Worm (Caenorhabditis elegans) whole organism, L2 larva: ENCODE data around the gene saeg-1.
A peak's percentile ranks its signal among the peaks of the same experiment; 100 is the strongest.

Source experiments
- C34F6.9 ChIP-seq: fragments of 150-350 bp; optimal IDR thresholded peaks from 2 replicates; lab custom pipeline; 2014; ENCODE audit warnings: missing biosample characterization, missing genetic modification characterization
- F13H6.1 ChIP-seq: sonication (generic microtip); optimal IDR thresholded peaks from 2 replicates; lab custom pipeline; 2016; ENCODE audit warnings: missing genetic modification characterization, missing compliant biosample characterization
- R02D3.7 ChIP-seq: fragments of 150-350 bp; optimal IDR thresholded peaks from 2 replicates; lab custom pipeline; 2014; ENCODE audit warnings: missing biosample characterization, missing genetic modification characterization
- Y55F3AM.14 ChIP-seq: fragments of 200-800 bp; sonication (Bioruptor generic); optimal IDR thresholded peaks from 2 replicates; lab custom pipeline; 2018; ENCODE audit warnings: mild to moderate bottlenecking, missing genetic modification characterization, missing compliant biosample characterization
- ZK546.5 ChIP-seq: sonication (generic microtip); optimal IDR thresholded peaks from 2 replicates; lab custom pipeline; 2017; ENCODE audit warnings: missing biosample characterization, missing genetic modification characterization
- alr-1 ChIP-seq: fragments of 150-350 bp; optimal IDR thresholded peaks from 2 replicates; lab custom pipeline; 2014; ENCODE audit warnings: missing biosample characterization, missing genetic modification characterization
- aly-2 ChIP-seq: fragments of 150-350 bp; optimal IDR thresholded peaks from 2 replicates; lab custom pipeline; 2014; ENCODE audit warnings: missing biosample characterization, missing genetic modification characterization
- ama-1 ChIP-seq: fragments of 150-350 bp; optimal IDR thresholded peaks from 2 replicates; lab custom pipeline; 2018; ENCODE audit warnings: inconsistent platforms
- blmp-1 ChIP-seq: sonication (generic microtip); optimal IDR thresholded peaks from 2 replicates; lab custom pipeline; 2017; ENCODE audit warnings: missing genetic modification characterization, mild to moderate bottlenecking, missing compliant biosample characterization, antibody characterized with exemption, moderate library complexity; ENCODE audit not compliant: insufficient read depth
- ceh-16 ChIP-seq: fragments of 150-350 bp; optimal IDR thresholded peaks from 2 replicates; lab custom pipeline; 2014; ENCODE audit warnings: missing biosample characterization, missing genetic modification characterization
- ceh-82 ChIP-seq: fragments of 150-350 bp; optimal IDR thresholded peaks from 2 replicates; lab custom pipeline; 2014; ENCODE audit warnings: missing biosample characterization, missing genetic modification characterization
- crh-2 ChIP-seq: sonication (generic microtip); optimal IDR thresholded peaks from 2 replicates; lab custom pipeline; 2017; ENCODE audit warnings: missing biosample characterization, missing genetic modification characterization
- dmd-4 ChIP-seq: sonication (generic microtip); optimal IDR thresholded peaks from 2 replicates; lab custom pipeline; 2017; ENCODE audit warnings: missing biosample characterization, missing genetic modification characterization
- egl-27 ChIP-seq: sonication (generic microtip); optimal IDR thresholded peaks from 3 replicates; lab custom pipeline; 2017; ENCODE audit warnings: missing biosample characterization, missing genetic modification reagents, missing genetic modification characterization
- elt-1 ChIP-seq: fragments of 150-350 bp; optimal IDR thresholded peaks from 2 replicates; lab custom pipeline; 2014; ENCODE audit warnings: missing biosample characterization, missing genetic modification characterization
- elt-3 ChIP-seq: sonication (generic microtip); optimal IDR thresholded peaks from 2 replicates; lab custom pipeline; 2017; ENCODE audit warnings: missing biosample characterization, missing genetic modification characterization
- fos-1 ChIP-seq: fragments of 150-350 bp; optimal IDR thresholded peaks from 2 replicates; lab custom pipeline; 2014; ENCODE audit warnings: missing biosample characterization, missing genetic modification characterization
- gmeb-1 ChIP-seq: fragments of 150-350 bp; optimal IDR thresholded peaks from 2 replicates; lab custom pipeline; 2014; ENCODE audit warnings: missing biosample characterization, missing genetic modification characterization
- lin-11 ChIP-seq: fragments of 150-350 bp; sonication (generic microtip); optimal IDR thresholded peaks from 2 replicates; lab custom pipeline; 2014; ENCODE audit warnings: missing biosample characterization, missing genetic modification characterization, inconsistent platforms, mixed read lengths
- lin-13 ChIP-seq: fragments of 150-350 bp; optimal IDR thresholded peaks from 2 replicates; lab custom pipeline; 2014; ENCODE audit warnings: missing biosample characterization, missing genetic modification reagents, missing genetic modification characterization
- lin-39 ChIP-seq: fragments of 150-350 bp; optimal IDR thresholded peaks from 2 replicates; lab custom pipeline; 2014; ENCODE audit warnings: missing biosample characterization, missing genetic modification reagents, missing genetic modification characterization
- lsy-2 ChIP-seq, 2 experiments: fragments of 150-350 bp in 1 of 2; sonication (generic microtip) in 1 of 2; optimal IDR thresholded peaks; 2 replicates each; lab custom pipeline; 2014 to 2017; ENCODE audit warnings: missing biosample characterization in 2 of 2, missing genetic modification characterization in 2 of 2
- mab-5 ChIP-seq: fragments of 150-350 bp; optimal IDR thresholded peaks from 2 replicates; lab custom pipeline; 2014; ENCODE audit warnings: missing biosample characterization, missing genetic modification characterization
- mbf-1 ChIP-seq: sonication (generic microtip); optimal IDR thresholded peaks from 2 replicates; lab custom pipeline; 2017; ENCODE audit warnings: missing biosample characterization, missing genetic modification characterization
- mdl-1 ChIP-seq, 2 experiments: fragments of 150-350 bp in 1 of 2; sonication (generic microtip) in 1 of 2; optimal IDR thresholded peaks; 2 replicates each; lab custom pipeline; 2017; ENCODE audit warnings: missing biosample characterization in 2 of 2, missing genetic modification characterization in 2 of 2
- nhr-10 ChIP-seq: sonication (generic microtip); optimal IDR thresholded peaks from 2 replicates; lab custom pipeline; 2017; ENCODE audit warnings: missing biosample characterization, missing genetic modification characterization
- nhr-11 ChIP-seq: fragments of 150-350 bp; optimal IDR thresholded peaks from 2 replicates; lab custom pipeline; 2014; ENCODE audit warnings: missing biosample characterization, missing genetic modification characterization
- nhr-12 ChIP-seq: fragments of 150-350 bp; optimal IDR thresholded peaks from 2 replicates; lab custom pipeline; 2014; ENCODE audit warnings: missing biosample characterization, missing genetic modification characterization
- nhr-129 ChIP-seq: fragments of 150-350 bp; optimal IDR thresholded peaks from 2 replicates; lab custom pipeline; 2014; ENCODE audit warnings: missing biosample characterization, missing genetic modification characterization
- nhr-21 ChIP-seq: fragments of 150-350 bp; optimal IDR thresholded peaks from 2 replicates; lab custom pipeline; 2014; ENCODE audit warnings: missing biosample characterization, missing genetic modification characterization
- nhr-23 ChIP-seq: fragments of 150-350 bp; optimal IDR thresholded peaks from 2 replicates; lab custom pipeline; 2014; ENCODE audit warnings: missing biosample characterization, missing genetic modification reagents, missing genetic modification characterization
- nhr-237 ChIP-seq: fragments of 150-350 bp; optimal IDR thresholded peaks from 2 replicates; lab custom pipeline; 2014; ENCODE audit warnings: missing biosample characterization, missing genetic modification characterization
- nhr-25 ChIP-seq: fragments of 150-350 bp; sonication (generic microtip); optimal IDR thresholded peaks from 3 replicates; lab custom pipeline; 2014; ENCODE audit warnings: missing biosample characterization, missing genetic modification characterization
- nhr-6 ChIP-seq: fragments of 150-350 bp; optimal IDR thresholded peaks from 2 replicates; lab custom pipeline; 2014; ENCODE audit warnings: missing biosample characterization, missing genetic modification characterization
- nhr-77 ChIP-seq: fragments of 150-350 bp; optimal IDR thresholded peaks from 2 replicates; lab custom pipeline; 2014; ENCODE audit warnings: missing biosample characterization, missing genetic modification characterization
- peb-1 ChIP-seq: fragments of 150-350 bp; optimal IDR thresholded peaks from 2 replicates; lab custom pipeline; 2014; ENCODE audit warnings: missing biosample characterization, missing genetic modification characterization
- sem-4 ChIP-seq: fragments of 150-350 bp; optimal IDR thresholded peaks from 2 replicates; lab custom pipeline; 2014; ENCODE audit warnings: missing biosample characterization, missing genetic modification reagents, missing genetic modification characterization
- skn-1 ChIP-seq: sonication (generic microtip); optimal IDR thresholded peaks from 2 replicates; lab custom pipeline; 2017; ENCODE audit warnings: missing biosample characterization, missing genetic modification characterization
- sma-3 ChIP-seq: sonication (generic microtip); optimal IDR thresholded peaks from 2 replicates; lab custom pipeline; 2016; ENCODE audit warnings: missing genetic modification reagents, missing genetic modification characterization, missing compliant biosample characterization
- sma-9 ChIP-seq, 2 experiments: fragments of 150-350 bp in 1 of 2; sonication (generic microtip) in 1 of 2; optimal IDR thresholded peaks; 2 replicates each; lab custom pipeline; 2014 to 2016; ENCODE audit warnings: missing genetic modification characterization in 2 of 2, mild to moderate bottlenecking in 1 of 2, missing biosample characterization in 1 of 2, missing compliant biosample characterization in 1 of 2, missing genetic modification reagents in 1 of 2, moderate library complexity in 1 of 2
- snpc-4 ChIP-seq: fragments of 150-350 bp; optimal IDR thresholded peaks from 2 replicates; lab custom pipeline; 2014; ENCODE audit warnings: missing biosample characterization, missing genetic modification characterization
- unc-39 ChIP-seq: fragments of 150-350 bp; optimal IDR thresholded peaks from 2 replicates; lab custom pipeline; 2014; ENCODE audit warnings: missing biosample characterization, missing genetic modification characterization
- unc-55 ChIP-seq: fragments of 150-350 bp; sonication (generic microtip); optimal IDR thresholded peaks from 3 replicates; lab custom pipeline; 2014; ENCODE audit warnings: missing biosample characterization, missing genetic modification reagents, missing genetic modification characterization
- unc-62 ChIP-seq: fragments of 150-350 bp; optimal IDR thresholded peaks from 2 replicates; lab custom pipeline; 2014; ENCODE audit warnings: missing biosample characterization, missing genetic modification reagents, missing genetic modification characterization
- zag-1 ChIP-seq: fragments of 150-350 bp; optimal IDR thresholded peaks from 2 replicates; lab custom pipeline; 2014; ENCODE audit warnings: missing biosample characterization, missing genetic modification characterization
- ztf-1 ChIP-seq: fragments of 200-800 bp; sonication (Bioruptor generic); conservative IDR thresholded peaks from 2 replicates; pipeline ENCODE4 v1.3.6; 2022; ENCODE audit warnings: missing genetic modification characterization, missing compliant biosample characterization
- ztf-11 ChIP-seq: sonication (generic microtip); optimal IDR thresholded peaks from 2 replicates; lab custom pipeline; 2017; ENCODE audit warnings: missing biosample characterization, missing genetic modification characterization
- ztf-4 ChIP-seq: fragments of 150-350 bp; optimal IDR thresholded peaks from 2 replicates; lab custom pipeline; 2014; ENCODE audit warnings: missing biosample characterization, missing genetic modification characterization

saeg-1 gene

DNA sequence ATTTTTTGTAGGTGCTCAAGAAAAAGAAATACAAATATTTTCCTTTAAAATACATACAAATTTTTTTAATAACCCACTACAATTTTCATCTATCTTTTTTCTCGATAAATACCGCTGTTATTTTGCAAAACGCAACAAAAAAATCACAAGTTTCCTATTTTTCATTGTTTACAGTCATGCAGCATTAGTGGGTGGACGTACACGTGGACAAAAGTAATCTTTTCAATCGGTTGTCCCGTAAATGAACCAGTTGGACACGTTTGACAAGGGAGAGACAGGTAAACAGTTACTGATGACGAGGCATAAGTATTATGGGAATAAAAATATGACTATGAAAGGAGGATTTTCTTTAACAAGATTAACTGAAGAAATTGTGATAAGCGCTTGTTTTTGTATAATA, 7.7 kb upstream of the saeg-1 start:
- TF ChIP-seq aly-2 (tag; lab: Kevin White, UChicago): no peak
- TF ChIP-seq snpc-4 (tag; lab: Kevin White, UChicago): no peak
- no peak for TF ChIP-seq egl-27 (tag; lab: Kevin White, UChicago)
- TF ChIP-seq nhr-129 (tag; lab: Kevin White, UChicago): peak; percentile 20
- TF ChIP-seq skn-1 (tag; lab: Kevin White, UChicago): no peak
- TF ChIP-seq, all 48 proteins: peak for 1

DNA sequence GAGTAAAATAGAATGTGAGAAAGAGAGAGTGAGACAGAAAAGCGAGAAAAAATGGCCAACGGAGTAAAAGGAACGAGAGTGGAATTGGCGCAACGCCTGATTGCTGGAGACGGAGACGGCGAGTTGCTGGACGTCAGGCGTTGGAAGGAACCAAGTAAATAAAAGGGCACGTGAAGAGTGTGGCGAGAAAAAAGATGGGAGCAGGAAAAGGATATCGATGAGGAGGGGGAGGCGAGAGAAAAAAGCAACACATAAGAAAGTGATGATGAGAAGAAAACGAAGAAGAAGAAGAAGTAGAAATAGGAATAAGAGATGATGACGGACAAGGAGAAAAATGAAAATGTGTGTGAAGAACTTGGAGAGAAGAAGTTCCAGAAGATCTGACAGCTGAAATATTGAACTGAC, 6.0 kb upstream of the saeg-1 start:
- TF ChIP-seq elt-3 (tag; lab: Kevin White, UChicago) (no peak), skn-1 (tag; lab: Kevin White, UChicago) (no peak), Y55F3AM.14 (peak; percentile 99), gmeb-1 (tag; lab: Kevin White, UChicago) (peak; percentile 57), crh-2 (tag; lab: Kevin White, UChicago) (peak; percentile 92), ceh-16 (tag; lab: Kevin White, UChicago) (no peak), nhr-23 (tag; lab: Kevin White, UChicago) (no peak), snpc-4 (tag; lab: Kevin White, UChicago) (peak; percentile 50), lin-11 (tag; lab: Kevin White, UChicago) (peak; percentile 61), mbf-1 (no peak), unc-55 (GFP tag; lab: Kevin White, UChicago) (peak; percentile 83), blmp-1 (peak; percentile 76), unc-39 (tag; lab: Kevin White, UChicago) (no peak), R02D3.7 (no peak), F13H6.1 (tag; lab: Kevin White, UChicago) (peak; percentile 95), sem-4 (tag; lab: Kevin White, UChicago) (peak; percentile 86), fos-1 (peak; percentile 86), ZK546.5 (tag; lab: Kevin White, UChicago) (no peak), nhr-6 (tag; lab: Kevin White, UChicago) (peak; percentile 68), lin-39 (tag; lab: Kevin White, UChicago) (no peak), nhr-77 (tag; lab: Kevin White, UChicago) (no peak), nhr-21 (tag; lab: Kevin White, UChicago) (peak; percentile 83), lin-13 (GFP tag; lab: Kevin White, UChicago) (peak; percentile 66), elt-1 (tag; lab: Kevin White, UChicago) (no peak), ceh-82 (tag; lab: Kevin White, UChicago) (no peak), ztf-11 (no peak), nhr-10 (tag; lab: Kevin White, UChicago) (no peak), nhr-12 (tag; lab: Kevin White, UChicago) (no peak), ama-1 (lab: Kevin White, UChicago) (no peak), mab-5 (tag; lab: Kevin White, UChicago) (peak; percentile 12), ztf-1 (GFP tag; lab: Robert Waterston, UW) (no peak), nhr-129 (tag; lab: Kevin White, UChicago) (peak; percentile 93), nhr-25 (tag; lab: Kevin White, UChicago) (peak; percentile 50), lsy-2 (tag; optimal IDR thresholded peaks at IDR 0.05; lab: Kevin White, UChicago) (peak; percentile 56 to 83), peb-1 (tag; lab: Kevin White, UChicago) (no peak), aly-2 (tag; lab: Kevin White, UChicago) (no peak), egl-27 (tag; lab: Kevin White, UChicago) (peak; percentile 92), C34F6.9 (peak; percentile 86), mdl-1 (tag; optimal IDR thresholded peaks at IDR 0.05; lab: Kevin White, UChicago) (peak; percentile 91 to 96), nhr-11 (peak; percentile 46), dmd-4 (tag; lab: Kevin White, UChicago) (no peak), sma-3 (GFP tag; lab: Kevin White, UChicago) (peak; percentile 48), unc-62 (GFP tag; lab: Kevin White, UChicago) (no peak), zag-1 (tag; lab: Kevin White, UChicago) (peak; percentile 88), nhr-237 (tag; lab: Kevin White, UChicago) (no peak), alr-1 (no peak), ztf-4 (tag; lab: Kevin White, UChicago) (peak; percentile 50), sma-9 (GFP tag; optimal IDR thresholded peaks at IDR 0.05; lab: Kevin White, UChicago) (peak; percentile 89), sma-9 (tag; optimal IDR thresholded peaks at IDR 0.05; lab: Kevin White, UChicago) (no peak)
- TF ChIP-seq, all 48 proteins: peak for 25
